Fruit fly (Drosophila melanogaster) whole organism, embryonic: ENCODE results near the gene spg.

Experiments
- Abd-B ChIP-seq: fragments of 200-800 bp; sonication (Bioruptor generic); optimal IDR thresholded peaks from 2 replicates; lab custom pipeline; 2018; ENCODE audit warnings: missing biosample characterization, mild to moderate bottlenecking, missing genetic modification characterization, moderate library complexity
- Bteb2 ChIP-seq: fragments of 200-800 bp; sonication (Bioruptor generic); optimal IDR thresholded peaks from 2 replicates; lab custom pipeline; 2016; ENCODE audit warnings: missing biosample characterization, missing genetic modification characterization
- CG11560 ChIP-seq: fragments of 200-800 bp; sonication (Bioruptor generic); IDR thresholded peaks from 3 replicates; pipeline ENCODE4 v1.3.6; 2022; ENCODE audit warnings: missing biosample characterization, missing genetic modification characterization
- CG12219 ChIP-seq: fragments of 200-800 bp; sonication (Bioruptor generic); optimal IDR thresholded peaks from 3 replicates; lab custom pipeline; 2018; ENCODE audit warnings: missing biosample characterization, mild to moderate bottlenecking, missing genetic modification characterization
- CG12299 ChIP-seq: fragments of 200-800 bp; sonication (Bioruptor generic); optimal IDR thresholded peaks from 2 replicates; lab custom pipeline; 2018; ENCODE audit warnings: missing biosample characterization, mild to moderate bottlenecking, missing genetic modification characterization
- CG1602 ChIP-seq: fragments of 200-800 bp; sonication (Bioruptor generic); optimal IDR thresholded peaks from 3 replicates; lab custom pipeline; 2016; ENCODE audit warnings: missing biosample characterization, missing genetic modification characterization
- CG17361 ChIP-seq: fragments of 200-800 bp; sonication (Bioruptor generic); IDR thresholded peaks from 3 replicates; pipeline ENCODE4 v1.3.6; 2022; ENCODE audit warnings: missing biosample characterization, missing genetic modification characterization
- CG17912 ChIP-seq: fragments of 200-800 bp; sonication (Bioruptor generic); optimal IDR thresholded peaks from 2 replicates; lab custom pipeline; 2018; ENCODE audit warnings: missing biosample characterization, mild to moderate bottlenecking, missing genetic modification characterization
- CG1792 ChIP-seq: fragments of 200-800 bp; sonication (Bioruptor generic); optimal IDR thresholded peaks from 2 replicates; lab custom pipeline; 2016; ENCODE audit warnings: missing biosample characterization, missing genetic modification characterization
- CG18011 ChIP-seq: fragments of 200-800 bp; sonication (Bioruptor generic); optimal IDR thresholded peaks from 2 replicates; lab custom pipeline; 2017; ENCODE audit warnings: missing biosample characterization, missing genetic modification characterization, mild to moderate bottlenecking, moderate library complexity, missing genotype
- CG30403 ChIP-seq: fragments of 200-800 bp; sonication (Bioruptor generic); optimal IDR thresholded peaks from 3 replicates; lab custom pipeline; 2016; ENCODE audit warnings: missing biosample characterization, missing genetic modification characterization
- CG3726 ChIP-seq: fragments of 200-800 bp; sonication (Bioruptor generic); IDR thresholded peaks from 3 replicates; pipeline ENCODE4, ENCODE4 v1.3.6; 2022; ENCODE audit warnings: missing biosample characterization, missing genetic modification characterization
- CG5245 ChIP-seq: fragments of 200-800 bp; sonication (Bioruptor generic); optimal IDR thresholded peaks from 3 replicates; lab custom pipeline; 2016; ENCODE audit warnings: missing biosample characterization, missing genetic modification characterization
- CG6813 ChIP-seq: fragments of 200-800 bp; sonication (Bioruptor generic); optimal IDR thresholded peaks from 2 replicates; lab custom pipeline; 2017; ENCODE audit warnings: missing biosample characterization, missing genetic modification characterization, mild to moderate bottlenecking, moderate library complexity, missing genetic modification reagents
- CG7786 ChIP-seq: fragments of 200-800 bp; sonication (Bioruptor generic); optimal IDR thresholded peaks from 2 replicates; lab custom pipeline; 2016; ENCODE audit warnings: missing biosample characterization, missing genetic modification characterization
- CoRest ChIP-seq: fragments of 200-800 bp; sonication (Bioruptor generic); optimal IDR thresholded peaks from 3 replicates; lab custom pipeline; 2018; ENCODE audit warnings: missing biosample characterization, mild to moderate bottlenecking, missing genetic modification characterization, moderate library complexity
- Dek ChIP-seq: fragments of 200-800 bp; sonication (Bioruptor generic); optimal IDR thresholded peaks from 3 replicates; lab custom pipeline; 2019; ENCODE audit warnings: missing biosample characterization, mild to moderate bottlenecking, missing genetic modification characterization, moderate library complexity
- Dll ChIP-seq: fragments of 200-800 bp; sonication (Bioruptor generic); IDR thresholded peaks from 4 replicates; pipeline ENCODE4 v1.3.6; 2022; ENCODE audit warnings: missing biosample characterization, missing genetic modification characterization; ENCODE audit not compliant: partially characterized antibody
- Eip74EF ChIP-seq, 2 experiments: fragments of 200-800 bp in 1 of 2; fragments of >200 bp in 1 of 2; sonication (Bioruptor generic) in 1 of 2; optimal IDR thresholded peaks; 2 replicates each; lab custom pipeline; 2017 to 2019; ENCODE audit warnings: missing biosample characterization in 2 of 2, missing genetic modification characterization in 2 of 2, mild to moderate bottlenecking in 1 of 2, moderate library complexity in 1 of 2
- Gsc ChIP-seq: fragments of 200-800 bp; sonication (Bioruptor generic); IDR thresholded peaks from 2 replicates; pipeline ENCODE4 v1.3.6; 2022; ENCODE audit warnings: missing biosample characterization, missing genetic modification characterization
- H2.0 ChIP-seq: fragments of 200-800 bp; sonication (Bioruptor generic); IDR thresholded peaks from 2 replicates; pipeline ENCODE4 v1.3.6; 2022; ENCODE audit warnings: missing biosample characterization, missing genetic modification characterization
- HLHmδ ChIP-seq: fragments of 200-800 bp; sonication (Bioruptor generic); optimal IDR thresholded peaks from 2 replicates; lab custom pipeline; 2018; ENCODE audit warnings: missing biosample characterization, mild to moderate bottlenecking, missing genetic modification characterization, moderate library complexity
- HmgZ ChIP-seq: fragments of 200-800 bp; sonication (Bioruptor generic); optimal IDR thresholded peaks from 2 replicates; lab custom pipeline; 2018; ENCODE audit warnings: missing biosample characterization, mild to moderate bottlenecking, missing genetic modification characterization
- Lim3 ChIP-seq: fragments of 200-800 bp; sonication (Bioruptor generic); IDR thresholded peaks from 2 replicates; pipeline ENCODE4 v1.3.6; 2022; ENCODE audit warnings: missing biosample characterization, missing genetic modification characterization
- Ssrp ChIP-seq: fragments of 200-800 bp; sonication (Bioruptor generic); optimal IDR thresholded peaks from 2 replicates; lab custom pipeline; 2018; ENCODE audit warnings: missing biosample characterization, mild to moderate bottlenecking, missing genetic modification characterization, moderate library complexity
- Tbp ChIP-seq: fragments of >200 bp; optimal IDR thresholded peaks from 2 replicates; lab custom pipeline; 2018; ENCODE audit warnings: missing biosample characterization, missing genetic modification characterization
- YL-1 ChIP-seq: fragments of 200-800 bp; sonication (Bioruptor generic); optimal IDR thresholded peaks from 3 replicates; lab custom pipeline; 2017; ENCODE audit warnings: missing biosample characterization, mild to moderate bottlenecking, missing genetic modification characterization
- ato ChIP-seq: fragments of 200-800 bp; sonication (Bioruptor generic); IDR thresholded peaks from 2 replicates; pipeline ENCODE4 v1.3.6; 2022; ENCODE audit warnings: missing biosample characterization, missing genetic modification characterization; ENCODE audit not compliant: partially characterized antibody
- az2 ChIP-seq: fragments of 200-800 bp; sonication (Bioruptor generic); optimal IDR thresholded peaks from 3 replicates; lab custom pipeline; 2016; ENCODE audit warnings: missing biosample characterization, missing genetic modification characterization
- bowl ChIP-seq: fragments of 200-800 bp; sonication (Bioruptor generic); IDR thresholded peaks from 2 replicates; pipeline ENCODE4 v1.3.6; 2022; ENCODE audit warnings: missing biosample characterization, missing genetic modification characterization
- chif ChIP-seq, 2 experiments: fragments of 200-800 bp; sonication (Bioruptor generic); optimal IDR thresholded peaks; 3 replicates each; lab custom pipeline; 2016; ENCODE audit warnings: missing biosample characterization in 2 of 2, missing genetic modification characterization in 2 of 2
- crp ChIP-seq, 2 experiments: fragments of 200-800 bp; sonication (Bioruptor generic); optimal IDR thresholded peaks; 2 replicates in 1 of 2; 3 replicates in 1 of 2; lab custom pipeline; 2017; ENCODE audit warnings: missing biosample characterization in 2 of 2, missing genetic modification characterization in 2 of 2, mild to moderate bottlenecking in 1 of 2, moderate library complexity in 1 of 2
- dimm ChIP-seq: fragments of 200-800 bp; sonication (Bioruptor generic); IDR thresholded peaks from 2 replicates; pipeline ENCODE4 v1.3.6; 2022; ENCODE audit warnings: missing biosample characterization, missing genetic modification characterization
- dpn ChIP-seq, 2 experiments: fragments of 200-800 bp; sonication (Bioruptor generic); optimal IDR thresholded peaks; 3 replicates each; lab custom pipeline; 2016; ENCODE audit warnings: missing biosample characterization in 2 of 2, missing genetic modification characterization in 2 of 2
- ftz-f1 ChIP-seq: fragments of 200-800 bp; sonication (Bioruptor generic); optimal IDR thresholded peaks from 2 replicates; lab custom pipeline; 2016; ENCODE audit warnings: missing biosample characterization, missing genetic modification characterization
- gsb ChIP-seq: fragments of 200-800 bp; sonication (Bioruptor generic); IDR thresholded peaks from 2 replicates; pipeline ENCODE4 v1.3.6; 2022; ENCODE audit warnings: missing biosample characterization, missing genetic modification characterization
- h ChIP-seq: fragments of >200 bp; optimal IDR thresholded peaks from 2 replicates; lab custom pipeline; 2017
- jing ChIP-seq: fragments of 200-800 bp; sonication (Bioruptor generic); optimal IDR thresholded peaks from 2 replicates; lab custom pipeline; 2018; ENCODE audit warnings: missing biosample characterization, mild to moderate bottlenecking, missing genetic modification characterization
- kay ChIP-seq: fragments of 200-800 bp; sonication (Bioruptor generic); optimal IDR thresholded peaks from 2 replicates; lab custom pipeline; 2016; ENCODE audit warnings: missing biosample characterization, missing genetic modification characterization
- lab ChIP-seq: fragments of 200-800 bp; sonication (Bioruptor generic); optimal IDR thresholded peaks from 3 replicates; lab custom pipeline; 2017; ENCODE audit warnings: missing biosample characterization, missing genetic modification characterization, mild to moderate bottlenecking, moderate library complexity, missing genetic modification reagents
- nom ChIP-seq: fragments of 200-800 bp; sonication (Bioruptor generic); optimal IDR thresholded peaks from 2 replicates; lab custom pipeline; 2017; ENCODE audit warnings: missing biosample characterization, missing genetic modification characterization, mild to moderate bottlenecking, moderate library complexity, missing genetic modification reagents
- otp ChIP-seq: fragments of 200-800 bp; sonication (Bioruptor generic); IDR thresholded peaks from 3 replicates; pipeline ENCODE4, ENCODE4 v1.3.6; 2022; ENCODE audit warnings: missing biosample characterization, missing genetic modification characterization
- prd ChIP-seq, 3 experiments: fragments of >200 bp in 2 of 3; fragments of 200-800 bp in 1 of 3; sonication (Bioruptor generic) in 1 of 3; optimal IDR thresholded peaks in 2 of 3; IDR thresholded peaks in 1 of 3; 2 replicates in 2 of 3; 3 replicates in 1 of 3; pipeline versions ENCODE4 v1.3.6 to Lab custom; 2017 to 2022; ENCODE audit warnings: missing biosample characterization in 1 of 3, missing genetic modification characterization in 1 of 3
- ro ChIP-seq: fragments of 200-800 bp; sonication (Bioruptor generic); IDR thresholded peaks from 2 replicates; pipeline ENCODE4 v1.3.6; 2022; ENCODE audit warnings: missing biosample characterization, missing genetic modification characterization
- sc ChIP-seq, 3 experiments: fragments of >200 bp in 2 of 3; fragments of 200-800 bp in 1 of 3; sonication (Bioruptor generic) in 1 of 3; optimal IDR thresholded peaks; 2 replicates in 2 of 3; 3 replicates in 1 of 3; lab custom pipeline; 2017; ENCODE audit warnings: mild to moderate bottlenecking in 1 of 3, missing biosample characterization in 1 of 3, missing genetic modification characterization in 1 of 3, missing genetic modification reagents in 1 of 3
- scrt ChIP-seq: fragments of 200-800 bp; sonication (Bioruptor generic); optimal IDR thresholded peaks from 2 replicates; lab custom pipeline; 2018; ENCODE audit warnings: missing biosample characterization, mild to moderate bottlenecking, missing genetic modification characterization, moderate library complexity
- sug ChIP-seq: fragments of 200-800 bp; optimal IDR thresholded peaks from 2 replicates; lab custom pipeline; 2019; ENCODE audit warnings: missing biosample characterization, mild to moderate bottlenecking, missing genetic modification characterization, moderate library complexity
- usp ChIP-seq: fragments of >200 bp; optimal IDR thresholded peaks from 2 replicates; lab custom pipeline; 2017; ENCODE audit warnings: missing biosample characterization, missing genetic modification characterization
- vvl ChIP-seq: fragments of 200-800 bp; sonication (Bioruptor generic); IDR thresholded peaks from 2 replicates; pipeline ENCODE4 v1.3.6; 2022; ENCODE audit warnings: missing biosample characterization, missing genetic modification characterization

Gene spg

dm6 chr3R:28911758-28912157 lies 66.7 kb downstream of the spg start (continued):
- peak; percentile 8 for TF ChIP-seq HmgZ (tag; lab: Kevin White, UChicago)
- TF ChIP-seq usp (GFP tag; lab: Kevin White, UChicago), result no peak
- peak; percentile 87 for TF ChIP-seq H2.0 (GFP tag; lab: Robert Waterston, UW)
- TF ChIP-seq lab, result peak; percentile 72
- TF ChIP-seq ato (GFP tag; lab: Robert Waterston, UW), result no peak
- no peak for TF ChIP-seq nom
- no peak for TF ChIP-seq h (lab: Kevin White, UChicago)
- peak; percentile 29 for TF ChIP-seq CG1792
- peak; percentile 71 for TF ChIP-seq Ssrp (tag; lab: Kevin White, UChicago)
- peak in 1 of 2 experiments; percentile 30 for TF ChIP-seq crp (GFP tag; optimal IDR thresholded peaks at IDR 0.05; lab: Kevin White, UChicago)
- TF ChIP-seq chif (GFP tag; optimal IDR thresholded peaks at IDR 0.05; lab: Kevin White, UChicago), result peak; percentile 75
- TF ChIP-seq prd (optimal IDR thresholded peaks at IDR 0.05; lab: Kevin White, UChicago), result no peak
- TF ChIP-seq prd (GFP tag; IDR thresholded peaks at IDR 0.05; lab: Robert Waterston, UW), result peak; percentile 83
- no peak for TF ChIP-seq HLHmδ (GFP tag; lab: Kevin White, UChicago)
- TF ChIP-seq Lim3 (GFP tag; lab: Robert Waterston, UW), result peak; percentile 63; the same call in 1 of the 2 replicates
- no peak for TF ChIP-seq CG12299
- peak; percentile 44 for TF ChIP-seq Dek
- TF ChIP-seq scrt (GFP tag; lab: Kevin White, UChicago), result no peak
- no peak for TF ChIP-seq sc (optimal IDR thresholded peaks at IDR 0.05; lab: Kevin White, UChicago)
- no peak for TF ChIP-seq sc (GFP tag; optimal IDR thresholded peaks at IDR 0.05; lab: Kevin White, UChicago)
- TF ChIP-seq dimm, result peak; percentile 58; the same call in 1 of the 2 replicates
- TF ChIP-seq CG18011 (GFP tag; lab: Kevin White, UChicago), result no peak
- TF ChIP-seq ftz-f1 (GFP tag; lab: Kevin White, UChicago), result peak; percentile 21
- TF ChIP-seq CG7786 (GFP tag; lab: Kevin White, UChicago), result peak; percentile 76
- peak; percentile 54; the same call in 2 of the 3 replicates for TF ChIP-seq CG11560 (tag; lab: Robert Waterston, UW)
- peak; percentile 70 for TF ChIP-seq CG12219 (GFP tag; lab: Kevin White, UChicago)
- peak; percentile 78 for TF ChIP-seq az2 (GFP tag; lab: Kevin White, UChicago)
- TF ChIP-seq ro (GFP tag; lab: Robert Waterston, UW), result peak; percentile 49; the same call in 1 of the 2 replicates
- TF ChIP-seq Bteb2 (GFP tag; lab: Kevin White, UChicago), result peak; percentile 62
- peak; percentile 73 for TF ChIP-seq kay (GFP tag; lab: Kevin White, UChicago)
- peak; percentile 60 for TF ChIP-seq CG1602
- TF ChIP-seq CG17361, result no peak; the same call in 2 of the 3 replicates
- peak; percentile 57 for TF ChIP-seq Gsc (GFP tag; lab: Robert Waterston, UW)
- 0 out of 2 replicates have a peak, but pooled peaks have one; percentile 25 for TF ChIP-seq bowl (GFP tag; lab: Robert Waterston, UW)
- TF ChIP-seq vvl (GFP tag; lab: Robert Waterston, UW), result peak; percentile 91
- peak; percentile 75 for TF ChIP-seq CG30403 (GFP tag; lab: Kevin White, UChicago)
- peak; percentile 78 for TF ChIP-seq CoRest (tag; lab: Kevin White, UChicago)
- TF ChIP-seq sug (tag; lab: Kevin White, UChicago), result peak; percentile 32
- no peak for TF ChIP-seq CG17912 (GFP tag; lab: Kevin White, UChicago)
- TF ChIP-seq Eip74EF (GFP tag; optimal IDR thresholded peaks at IDR 0.05; lab: Kevin White, UChicago), result peak in 1 of 2 experiments; percentile 51
- peak; percentile 39 for TF ChIP-seq Abd-B (GFP tag; lab: Kevin White, UChicago)
- TF ChIP-seq jing, result peak; percentile 70
- TF ChIP-seq CG5245, result peak; percentile 54
- peak; percentile 72; the same call in 1 of the 3 replicates for TF ChIP-seq otp (GFP tag; lab: Robert Waterston, UW)
- no peak for TF ChIP-seq YL-1 (GFP tag; lab: Kevin White, UChicago)
- TF ChIP-seq CG6813, result peak; percentile 35
- TF ChIP-seq gsb (GFP tag; lab: Robert Waterston, UW), result peak; percentile 62; the same call in 1 of the 2 replicates
- peak; percentile 81 for TF ChIP-seq dpn (GFP tag; optimal IDR thresholded peaks at IDR 0.05; lab: Kevin White, UChicago)
- TF ChIP-seq Tbp, result no peak
- TF ChIP-seq Dll (GFP tag; lab: Robert Waterston, UW), result no peak
- TF ChIP-seq CG3726 (GFP tag; lab: Robert Waterston, UW), result peak; percentile 59; the same call in 1 of the 3 replicates
